Worm (Caenorhabditis elegans) whole organism, early embryonic: ENCODE results near the gene nsph-3.2.

Source experiments
- B0310.2 ChIP-seq: sonication (generic microtip); optimal IDR thresholded peaks from 2 replicates; lab custom pipeline; 2016; ENCODE audit warnings: mild to moderate bottlenecking, missing genetic modification characterization, missing compliant biosample characterization
- F13C5.2 ChIP-seq: sonication (generic microtip); optimal IDR thresholded peaks from 2 replicates; lab custom pipeline; 2017; ENCODE audit warnings: mild to moderate bottlenecking, missing genetic modification characterization, inconsistent platforms, missing compliant biosample characterization
- aly-1 ChIP-seq: sonication (generic microtip); optimal IDR thresholded peaks from 2 replicates; lab custom pipeline; 2016; ENCODE audit warnings: missing genetic modification characterization, missing compliant biosample characterization
- ama-1 ChIP-seq: fragments of 150-350 bp; optimal IDR thresholded peaks from 2 replicates; lab custom pipeline; 2014
- ceh-13 ChIP-seq: fragments of 200-800 bp; sonication (Bioruptor generic); optimal IDR thresholded peaks from 2 replicates; lab custom pipeline; 2018; ENCODE audit warnings: mild to moderate bottlenecking, missing genetic modification characterization, missing compliant biosample characterization
- ceh-36 ChIP-seq: sonication (generic microtip); optimal IDR thresholded peaks from 2 replicates; lab custom pipeline; 2016; ENCODE audit warnings: missing genetic modification characterization, inconsistent platforms, missing compliant biosample characterization
- ets-7 ChIP-seq: sonication (generic microtip); optimal IDR thresholded peaks from 2 replicates; lab custom pipeline; 2016; ENCODE audit warnings: missing genotype, missing genetic modification characterization, missing compliant biosample characterization
- flt-1 ChIP-seq: fragments of 200-800 bp; sonication (Bioruptor generic); IDR thresholded peaks from 2 replicates; pipeline ENCODE4 v1.3.6; 2022; ENCODE audit warnings: missing genetic modification characterization, missing compliant biosample characterization
- hmbx-1 ChIP-seq: sonication (generic microtip); optimal IDR thresholded peaks from 2 replicates; lab custom pipeline; 2016; ENCODE audit warnings: mild to moderate bottlenecking, missing genetic modification characterization, missing compliant biosample characterization
- hmg-4 ChIP-seq: fragments of 200-800 bp; sonication (Bioruptor generic); optimal IDR thresholded peaks from 2 replicates; lab custom pipeline; 2018; ENCODE audit warnings: mild to moderate bottlenecking, missing genetic modification characterization, missing compliant biosample characterization
- hnd-1 ChIP-seq: sonication (generic microtip); optimal IDR thresholded peaks from 2 replicates; lab custom pipeline; 2016; ENCODE audit warnings: missing genetic modification characterization, missing compliant biosample characterization
- pes-1 ChIP-seq: fragments of 200-800 bp; sonication (Bioruptor generic); IDR thresholded peaks from 2 replicates; pipeline ENCODE4 v1.3.6; 2022; ENCODE audit warnings: missing genetic modification reagents, missing genetic modification characterization, missing compliant biosample characterization
- scrt-1 ChIP-seq: fragments of 200-800 bp; sonication (Bioruptor generic); IDR thresholded peaks from 2 replicates; pipeline ENCODE4 v1.3.6; 2022; ENCODE audit warnings: missing genetic modification characterization, missing compliant biosample characterization
- sea-1 ChIP-seq: fragments of 200-800 bp; sonication (Bioruptor generic); conservative IDR thresholded peaks from 2 replicates; pipeline ENCODE4 v1.3.6; 2022; ENCODE audit warnings: missing genetic modification characterization, missing compliant biosample characterization
- tbx-11 ChIP-seq: fragments of 200-800 bp; sonication (Bioruptor generic); IDR thresholded peaks from 2 replicates; pipeline ENCODE4 v1.3.6; 2022; ENCODE audit warnings: missing genetic modification characterization, missing compliant biosample characterization
- tbx-37 ChIP-seq: fragments of 200-800 bp; sonication (Bioruptor generic); conservative IDR thresholded peaks from 2 replicates; pipeline ENCODE4 v1.3.6; 2022; ENCODE audit warnings: missing genetic modification reagents, missing genetic modification characterization, missing compliant biosample characterization
- tra-4 ChIP-seq: sonication (generic microtip); optimal IDR thresholded peaks from 2 replicates; lab custom pipeline; 2017; ENCODE audit warnings: missing genetic modification characterization, missing compliant biosample characterization

nsph-3.2 gene

ce11 chrIV:10122205-10122604 lies 9.5 kb downstream of the nsph-3.2 start, which contains the start of gene irld-21:
irld-21 (minus strand) TSS chrIV:10122305.
- TF ChIP-seq hmg-4 (GFP tag; lab: Kevin White, UChicago) (no peak), hnd-1 (tag; lab: Kevin White, UChicago) (no peak), pes-1 (GFP tag; lab: Robert Waterston, UW) (no peak), tra-4 (tag; lab: Kevin White, UChicago) (no peak), tbx-11 (no peak), sea-1 (GFP tag; lab: Robert Waterston, UW) (no peak), tbx-37 (GFP tag; lab: Robert Waterston, UW) (no peak), ets-7 (tag; lab: Kevin White, UChicago) (no peak), scrt-1 (GFP tag; lab: Robert Waterston, UW) (no peak), B0310.2 (no peak), ceh-36 (tag; lab: Kevin White, UChicago) (no peak), flt-1 (GFP tag; lab: Robert Waterston, UW) (no peak), aly-1 (tag; lab: Kevin White, UChicago) (no peak), ceh-13 (no peak), hmbx-1 (tag; lab: Kevin White, UChicago) (no peak), ama-1 (lab: Kevin White, UChicago) (no peak)

ce11 chrIV:10126544-10126943 lies 13.9 kb downstream of the nsph-3.2 start, which contains the start of gene ctf-18:
ctf-18 (minus strand) TSS chrIV:10126644.
- TF ChIP-seq tbx-37 (GFP tag; lab: Robert Waterston, UW) (no peak), pes-1 (GFP tag; lab: Robert Waterston, UW) (no peak)

DNA sequence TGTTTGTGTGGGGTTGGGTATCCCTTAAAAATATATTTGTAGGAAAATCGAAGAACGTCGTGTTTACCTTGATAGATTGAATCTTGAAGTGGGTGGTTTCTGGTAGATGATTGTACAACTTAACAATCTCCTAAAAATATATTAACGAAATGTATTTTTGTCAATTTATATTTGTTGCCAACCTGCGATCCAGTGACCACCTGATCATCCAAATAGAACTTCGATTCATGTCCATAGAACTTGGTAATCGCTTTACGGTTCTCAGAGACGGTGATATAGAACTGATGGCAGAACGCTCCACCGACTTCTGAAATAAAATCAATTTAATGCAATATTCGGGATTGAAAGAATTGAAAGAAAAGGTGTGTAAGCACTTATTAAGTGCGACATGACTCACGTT lies 15.8 kb downstream of the nsph-3.2 start:
- no peak for TF ChIP-seq F13C5.2 (tag; lab: Kevin White, UChicago)
- TF ChIP-seq hnd-1 (tag; lab: Kevin White, UChicago) = no peak
- no peak for TF ChIP-seq hmg-4 (GFP tag; lab: Kevin White, UChicago)
- no peak for TF ChIP-seq flt-1 (GFP tag; lab: Robert Waterston, UW)
- no peak for TF ChIP-seq tbx-37 (GFP tag; lab: Robert Waterston, UW)
- TF ChIP-seq B0310.2 = no peak
- TF ChIP-seq tbx-11 = no peak
- no peak for TF ChIP-seq sea-1 (GFP tag; lab: Robert Waterston, UW)
- TF ChIP-seq ama-1 (lab: Kevin White, UChicago) = no peak
- TF ChIP-seq aly-1 (tag; lab: Kevin White, UChicago) = no peak
- no peak for TF ChIP-seq hmbx-1 (tag; lab: Kevin White, UChicago)
- TF ChIP-seq pes-1 (GFP tag; lab: Robert Waterston, UW) = no peak

- TF ChIP-seq sea-1 (GFP tag; lab: Robert Waterston, UW) (no peak), F13C5.2 (tag; lab: Kevin White, UChicago) (no peak), tbx-11 (no peak), tbx-37 (GFP tag; lab: Robert Waterston, UW) (no peak), ceh-13 (no peak), ama-1 (lab: Kevin White, UChicago) (no peak), B0310.2 (no peak), pes-1 (GFP tag; lab: Robert Waterston, UW) (no peak), aly-1 (tag; lab: Kevin White, UChicago) (no peak), ets-7 (tag; lab: Kevin White, UChicago) (no peak), hmbx-1 (tag; lab: Kevin White, UChicago) (no peak), flt-1 (GFP tag; lab: Robert Waterston, UW) (no peak), ceh-36 (tag; lab: Kevin White, UChicago) (no peak), hmg-4 (GFP tag; lab: Kevin White, UChicago) (no peak), hnd-1 (tag; lab: Kevin White, UChicago) (no peak), tra-4 (tag; lab: Kevin White, UChicago) (no peak), scrt-1 (GFP tag; lab: Robert Waterston, UW) (no peak)
Observed at ce11 chrIV:10128906-10129386, 16.3 kb downstream of the nsph-3.2 start, which contains the start of the genes gtbp-1 and K08F4.3. gtbp-1 (minus strand) TSS chrIV:10128956. K08F4.3 (plus strand) TSS chrIV:10129257.

- no peak for TF ChIP-seq hnd-1 (tag; lab: Kevin White, UChicago)
- TF ChIP-seq aly-1 (tag; lab: Kevin White, UChicago) = no peak
- no peak for TF ChIP-seq B0310.2
- no peak for TF ChIP-seq ama-1 (lab: Kevin White, UChicago)
- TF ChIP-seq ceh-36 (tag; lab: Kevin White, UChicago) = no peak
Observed at ce11 chrIV:10129957-10130356, 17.3 kb downstream of the nsph-3.2 start, which contains the start of gene glt-3. glt-3 (plus strand) TSS chrIV:10130257.

DNA sequence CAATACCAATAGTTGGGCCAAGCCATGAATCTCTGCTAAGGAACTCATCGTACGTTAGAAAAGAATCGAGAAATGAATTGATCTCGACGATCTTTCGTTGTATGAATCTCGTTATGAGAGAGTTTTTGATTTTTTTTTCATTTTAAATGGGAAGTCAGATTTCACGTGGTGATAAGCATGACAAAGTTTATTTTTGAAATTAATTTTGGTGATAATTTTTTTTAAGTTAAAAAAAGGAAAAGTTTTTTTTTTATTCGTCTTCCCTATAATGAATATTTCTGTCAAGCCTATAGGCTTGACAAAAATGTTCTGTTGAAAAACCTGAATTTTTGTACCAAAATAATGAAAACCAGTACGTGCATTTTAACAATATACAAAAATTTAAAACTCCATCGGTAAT lies 23.1 kb downstream of the nsph-3.2 start, which contains the start of gene K08F4.5:
Gene K08F4.5 (minus strand): TSS at position 101 of the 400 bp plus-strand sequence.
- TF ChIP-seq B0310.2 (no peak), tbx-11 (no peak), ama-1 (lab: Kevin White, UChicago) (no peak), aly-1 (tag; lab: Kevin White, UChicago) (no peak), hmg-4 (GFP tag; lab: Kevin White, UChicago) (no peak), pes-1 (GFP tag; lab: Robert Waterston, UW) (no peak), F13C5.2 (tag; lab: Kevin White, UChicago) (no peak), flt-1 (GFP tag; lab: Robert Waterston, UW) (no peak), hnd-1 (tag; lab: Kevin White, UChicago) (no peak), ceh-36 (tag; lab: Kevin White, UChicago) (no peak), sea-1 (GFP tag; lab: Robert Waterston, UW) (no peak), ets-7 (tag; lab: Kevin White, UChicago) (no peak), scrt-1 (GFP tag; lab: Robert Waterston, UW) (no peak), tbx-37 (GFP tag; lab: Robert Waterston, UW) (no peak), tra-4 (tag; lab: Kevin White, UChicago) (no peak), ceh-13 (no peak), hmbx-1 (tag; lab: Kevin White, UChicago) (no peak)

DNA sequence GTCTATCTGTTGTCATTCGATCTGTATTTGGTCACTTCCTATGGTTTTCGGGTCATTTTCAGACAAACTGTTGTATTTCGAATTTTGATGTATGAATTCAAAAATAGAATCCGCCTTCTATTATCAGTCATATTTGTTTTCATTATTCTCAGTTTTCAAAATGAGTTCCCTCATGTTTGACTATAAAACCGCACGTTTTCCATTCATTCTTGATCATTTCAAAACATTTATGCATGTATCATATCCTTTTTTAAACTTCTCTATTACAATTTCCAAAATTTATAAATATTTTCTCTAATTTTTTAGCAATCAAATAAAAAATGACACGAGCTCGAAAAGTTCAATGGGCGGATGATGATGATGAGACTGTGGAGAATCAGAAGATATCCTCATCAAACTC lies 25.1 kb downstream of the nsph-3.2 start, which contains the start of gene K08F4.12:
Gene K08F4.12 (plus strand): TSS at position 301 of the 400 bp plus-strand sequence.
- TF ChIP-seq tra-4 (tag; lab: Kevin White, UChicago) (no peak), tbx-11 (no peak), ama-1 (lab: Kevin White, UChicago) (no peak), sea-1 (GFP tag; lab: Robert Waterston, UW) (no peak), hmbx-1 (tag; lab: Kevin White, UChicago) (no peak), flt-1 (GFP tag; lab: Robert Waterston, UW) (no peak), ets-7 (tag; lab: Kevin White, UChicago) (no peak), pes-1 (GFP tag; lab: Robert Waterston, UW) (no peak), F13C5.2 (tag; lab: Kevin White, UChicago) (no peak), ceh-13 (no peak), aly-1 (tag; lab: Kevin White, UChicago) (no peak), scrt-1 (GFP tag; lab: Robert Waterston, UW) (no peak), tbx-37 (GFP tag; lab: Robert Waterston, UW) (no peak)
